Worm (Caenorhabditis elegans) whole organism, early embryonic: ENCODE results near the gene ttr-28.

Source experiments
- F13C5.2 ChIP-seq: sonication (generic microtip); optimal IDR thresholded peaks from 2 replicates; lab custom pipeline; 2017; ENCODE audit warnings: mild to moderate bottlenecking, missing genetic modification characterization, inconsistent platforms, missing compliant biosample characterization
- aly-1 ChIP-seq: sonication (generic microtip); optimal IDR thresholded peaks from 2 replicates; lab custom pipeline; 2016; ENCODE audit warnings: missing genetic modification characterization, missing compliant biosample characterization
- ama-1 ChIP-seq: fragments of 150-350 bp; optimal IDR thresholded peaks from 2 replicates; lab custom pipeline; 2014
- ceh-13 ChIP-seq: fragments of 200-800 bp; sonication (Bioruptor generic); optimal IDR thresholded peaks from 2 replicates; lab custom pipeline; 2018; ENCODE audit warnings: mild to moderate bottlenecking, missing genetic modification characterization, missing compliant biosample characterization
- ceh-36 ChIP-seq: sonication (generic microtip); optimal IDR thresholded peaks from 2 replicates; lab custom pipeline; 2016; ENCODE audit warnings: missing genetic modification characterization, inconsistent platforms, missing compliant biosample characterization
- ets-7 ChIP-seq: sonication (generic microtip); optimal IDR thresholded peaks from 2 replicates; lab custom pipeline; 2016; ENCODE audit warnings: missing genotype, missing genetic modification characterization, missing compliant biosample characterization
- flt-1 ChIP-seq: fragments of 200-800 bp; sonication (Bioruptor generic); IDR thresholded peaks from 2 replicates; pipeline ENCODE4 v1.3.6; 2022; ENCODE audit warnings: missing genetic modification characterization, missing compliant biosample characterization
- hmg-4 ChIP-seq: fragments of 200-800 bp; sonication (Bioruptor generic); optimal IDR thresholded peaks from 2 replicates; lab custom pipeline; 2018; ENCODE audit warnings: mild to moderate bottlenecking, missing genetic modification characterization, missing compliant biosample characterization
- pes-1 ChIP-seq: fragments of 200-800 bp; sonication (Bioruptor generic); IDR thresholded peaks from 2 replicates; pipeline ENCODE4 v1.3.6; 2022; ENCODE audit warnings: missing genetic modification reagents, missing genetic modification characterization, missing compliant biosample characterization
- sea-1 ChIP-seq: fragments of 200-800 bp; sonication (Bioruptor generic); conservative IDR thresholded peaks from 2 replicates; pipeline ENCODE4 v1.3.6; 2022; ENCODE audit warnings: missing genetic modification characterization, missing compliant biosample characterization

- TF ChIP-seq ets-7 (tag; lab: Kevin White, UChicago), result no peak
- TF ChIP-seq ama-1 (lab: Kevin White, UChicago), result no peak
- no peak for TF ChIP-seq flt-1 (GFP tag; lab: Robert Waterston, UW)
- TF ChIP-seq sea-1 (GFP tag; lab: Robert Waterston, UW), result no peak
- no peak for TF ChIP-seq hmg-4
- TF ChIP-seq pes-1 (GFP tag; lab: Robert Waterston, UW), result no peak
- TF ChIP-seq ceh-13 (GFP tag; lab: Kevin White, UChicago), result no peak
- no peak for TF ChIP-seq F13C5.2 (tag; lab: Kevin White, UChicago)
- TF ChIP-seq ceh-36 (tag; lab: Kevin White, UChicago), result no peak
- no peak for TF ChIP-seq aly-1 (tag; lab: Kevin White, UChicago)
Observed at ce11 chrV:12854766-12855165, 50.2 kb downstream of the ttr-28 start, which contains the start of gene C44H9.7.
